Fruit fly (Drosophila melanogaster): ENCODE data around the gene CG17202.

- TF ChIP-seq fd96Ca (GFP tag; IDR thresholded peaks at IDR 0.05) (no peak), CG8159 (tag; optimal IDR thresholded peaks at IDR 0.05) (no peak), Pif1A (GFP tag; optimal IDR thresholded peaks at IDR 0.05) (no peak), Snoo (tag; optimal IDR thresholded peaks at IDR 0.05) (no peak), CG32121 (GFP tag; IDR thresholded peaks at IDR 0.05) (no peak)
These were observed 38.3 kb upstream of the CG17202 start for dm6 chr3R:12384274-12384673.
